Worm (Caenorhabditis elegans) whole organism, midembryonic: ENCODE results near the gene frk-1.

Experiments
- T22C8.4 ChIP-seq: fragments of 200-800 bp; sonication (Bioruptor generic); IDR thresholded peaks from 2 replicates; pipeline ENCODE4 v1.3.6; 2022; ENCODE audit warnings: missing genetic modification characterization, missing compliant biosample characterization
- cog-1 ChIP-seq: sonication (generic microtip); optimal IDR thresholded peaks from 2 replicates; lab custom pipeline; 2016; ENCODE audit warnings: missing genetic modification characterization, missing compliant biosample characterization
- flt-1 ChIP-seq: fragments of 200-800 bp; sonication (Bioruptor generic); IDR thresholded peaks from 2 replicates; pipeline ENCODE4 v1.3.6; 2022; ENCODE audit warnings: missing genetic modification characterization, missing compliant biosample characterization
- klf-2 ChIP-seq: fragments of 200-800 bp; sonication (Bioruptor generic); conservative IDR thresholded peaks from 2 replicates; pipeline ENCODE4 v1.3.6; 2022; ENCODE audit warnings: missing genetic modification reagents, missing genetic modification characterization, missing compliant biosample characterization
- ref-1 ChIP-seq: fragments of 200-800 bp; sonication (Bioruptor generic); conservative IDR thresholded peaks from 2 replicates; pipeline ENCODE4 v1.3.6; 2022; ENCODE audit warnings: missing genetic modification reagents, missing genetic modification characterization, missing compliant biosample characterization
- ztf-23 ChIP-seq: fragments of 200-800 bp; sonication (Bioruptor generic); IDR thresholded peaks from 2 replicates; pipeline ENCODE4 v1.3.6; 2022; ENCODE audit warnings: missing genetic modification reagents, missing genetic modification characterization, missing compliant biosample characterization

DNA sequence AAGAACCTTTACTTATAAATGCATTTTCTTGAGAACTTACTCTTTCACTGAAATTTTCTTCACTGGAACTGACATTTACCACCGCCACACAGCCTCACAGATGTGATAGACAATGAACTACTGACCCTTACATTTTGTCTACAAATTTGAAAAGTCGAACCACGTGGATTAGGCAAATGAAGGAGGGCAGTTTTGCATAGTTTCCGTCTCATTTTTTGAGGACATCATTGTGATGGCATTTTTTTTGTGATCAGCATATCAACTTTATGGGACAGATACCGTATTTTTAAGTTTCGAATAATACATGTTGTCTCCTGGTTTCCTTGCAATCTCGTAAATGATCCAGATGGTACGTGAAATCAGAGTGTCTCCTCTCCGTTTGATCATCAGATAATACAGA lies 29.5 kb downstream of the frk-1 start, which contains the start of gene W01B6.3:
- TF ChIP-seq flt-1 (GFP tag; lab: Robert Waterston, UW) (no peak), ref-1 (GFP tag; lab: Robert Waterston, UW) (no peak), ztf-23 (GFP tag; lab: Robert Waterston, UW) (no peak), cog-1 (tag; lab: Kevin White, UChicago) (no peak), T22C8.4 (GFP tag; lab: Robert Waterston, UW) (no peak), klf-2 (GFP tag; lab: Robert Waterston, UW) (no peak)
